In genomic region chr3R:10084914-10085313, dm6 we compare ENCODE assay signal across 1 fruit fly cellular context.
TF ChIP-seq lines count a peak whose summit lies in the region.

No protein-coding gene starts in this region.

TF ChIP-seq in whole organism, embryonic, 481 proteins besides CTCF, POLR2A, EP300 and RAD21 (continued from another document and continues in another):
- TF ChIP-seq prd (optimal IDR thresholded peaks at IDR 0.05; lab: Kevin White, UChicago) (no peak), prd (GFP tag; IDR thresholded peaks at IDR 0.05; lab: Robert Waterston, UW) (peak; percentile 66), CG7745 (tag; optimal IDR thresholded peaks at IDR 0.05; lab: Kevin White, UChicago) (no peak), pnt (GFP tag; optimal IDR thresholded peaks at IDR 0.05; lab: Kevin White, UChicago) (no peak), croc (GFP tag; conservative IDR thresholded peaks at IDR 0.05; lab: Robert Waterston, UW) (no peak), CG5180 (GFP tag; optimal IDR thresholded peaks at IDR 0.05; lab: Kevin White, UChicago) (no peak), HmgD (GFP tag; optimal IDR thresholded peaks at IDR 0.05; lab: Kevin White, UChicago) (no peak), H2.0 (GFP tag; IDR thresholded peaks at IDR 0.05; lab: Robert Waterston, UW) (peak; percentile 61; the same call in 1 of the 2 replicates), Oaz (GFP tag; IDR thresholded peaks at IDR 0.05; lab: Robert Waterston, UW) (no peak), otp (GFP tag; IDR thresholded peaks at IDR 0.05; lab: Robert Waterston, UW) (no peak), stwl (tag; optimal IDR thresholded peaks at IDR 0.05; lab: Kevin White, UChicago) (no peak), B-H1 (GFP tag; IDR thresholded peaks at IDR 0.05; lab: Robert Waterston, UW) (no peak), CG9437 (GFP tag; optimal IDR thresholded peaks at IDR 0.05; lab: Kevin White, UChicago) (no peak), CG15073 (GFP tag; optimal IDR thresholded peaks at IDR 0.05; lab: Kevin White, UChicago) (no peak), fru (optimal IDR thresholded peaks at IDR 0.05; lab: Kevin White, UChicago) (no peak), CG8944 (GFP tag; optimal IDR thresholded peaks at IDR 0.05; lab: Kevin White, UChicago) (no peak), Max (GFP tag; optimal IDR thresholded peaks at IDR 0.05; lab: Kevin White, UChicago) (no peak), dan (GFP tag; IDR thresholded peaks at IDR 0.05; lab: Robert Waterston, UW) (no peak), Hr78 (GFP tag; optimal IDR thresholded peaks at IDR 0.05; lab: Kevin White, UChicago) (no peak), Gsc (GFP tag; IDR thresholded peaks at IDR 0.05; lab: Robert Waterston, UW) (no peak), Mad (GFP tag; optimal IDR thresholded peaks at IDR 0.05; lab: Kevin White, UChicago) (no peak), run (tag; optimal IDR thresholded peaks at IDR 0.05; lab: Kevin White, UChicago) (no peak), CG18599 (GFP tag; optimal IDR thresholded peaks at IDR 0.05; lab: Kevin White, UChicago) (peak; percentile 86), CG4282 (GFP tag; optimal IDR thresholded peaks at IDR 0.05; lab: Kevin White, UChicago) (no peak), tgo (GFP tag; IDR thresholded peaks at IDR 0.05; lab: Robert Waterston, UW) (peak; percentile 41; the same call in 1 of the 3 replicates), sqz (GFP tag; optimal IDR thresholded peaks at IDR 0.05; lab: Kevin White, UChicago) (no peak), slbo (GFP tag; IDR thresholded peaks at IDR 0.05; lab: Robert Waterston, UW) (peak; percentile 90), CG43689 (GFP tag; IDR thresholded peaks at IDR 0.05; lab: Robert Waterston, UW) (no peak), ems (GFP tag; optimal IDR thresholded peaks at IDR 0.05; lab: Kevin White, UChicago) (peak; percentile 42), CG6813 (GFP tag; optimal IDR thresholded peaks at IDR 0.05; lab: Kevin White, UChicago) (peak; percentile 21), CG3407 (GFP tag; optimal IDR thresholded peaks at IDR 0.05; lab: Kevin White, UChicago) (no peak), Bgb (GFP tag; IDR thresholded peaks at IDR 0.05; lab: Robert Waterston, UW; ENCODE audit: partially characterized antibody) (no peak), Mes4 (GFP tag; optimal IDR thresholded peaks at IDR 0.05; lab: Kevin White, UChicago) (no peak), CG12744 (GFP tag; optimal IDR thresholded peaks at IDR 0.05; lab: Kevin White, UChicago) (no peak), grn (GFP tag; optimal IDR thresholded peaks at IDR 0.05; lab: Kevin White, UChicago) (no peak), CG8281 (tag; optimal IDR thresholded peaks at IDR 0.05; lab: Kevin White, UChicago) (no peak), btn (GFP tag; optimal IDR thresholded peaks at IDR 0.05; lab: Kevin White, UChicago) (no peak), lilli (GFP tag; optimal IDR thresholded peaks at IDR 0.05; lab: Kevin White, UChicago) (peak; percentile 79), Hr51 (GFP tag; optimal IDR thresholded peaks at IDR 0.05; lab: Kevin White, UChicago) (peak; percentile 34 to 37), knrl (GFP tag; IDR thresholded peaks at IDR 0.05; lab: Robert Waterston, UW; ENCODE audit: partially characterized antibody) (no peak), jing (GFP tag; optimal IDR thresholded peaks at IDR 0.05; lab: Kevin White, UChicago) (no peak), kay (GFP tag; optimal IDR thresholded peaks at IDR 0.05; lab: Kevin White, UChicago) (no peak), caup (GFP tag; optimal IDR thresholded peaks at IDR 0.05; lab: Kevin White, UChicago; ENCODE audit: severe bottlenecking) (peak; percentile 70), da (GFP tag; optimal IDR thresholded peaks at IDR 0.05; lab: Kevin White, UChicago) (no peak), CG1647 (GFP tag; optimal IDR thresholded peaks at IDR 0.05; lab: Kevin White, UChicago) (peak; percentile 57), gfzf (GFP tag; optimal IDR thresholded peaks at IDR 0.05; lab: Kevin White, UChicago) (no peak), HmgZ (tag; optimal IDR thresholded peaks at IDR 0.05; lab: Kevin White, UChicago) (peak; percentile 10), CG16779 (GFP tag; IDR thresholded peaks at IDR 0.05; lab: Robert Waterston, UW) (0 out of 2 replicates have a peak, but pooled peaks have one; percentile 67), ara (GFP tag; IDR thresholded peaks at IDR 0.05; lab: Robert Waterston, UW) (no peak), vnd (GFP tag; IDR thresholded peaks at IDR 0.05; lab: Robert Waterston, UW; ENCODE audit: partially characterized antibody) (no peak), amos (GFP tag; IDR thresholded peaks at IDR 0.05; lab: Robert Waterston, UW; ENCODE audit: partially characterized antibody) (no peak), CG2129 (GFP tag; IDR thresholded peaks at IDR 0.05; lab: Robert Waterston, UW; ENCODE audit: partially characterized antibody) (no peak), tup (GFP tag; optimal IDR thresholded peaks at IDR 0.05; lab: Kevin White, UChicago) (no peak), Atf-2 (GFP tag; optimal IDR thresholded peaks at IDR 0.05; lab: Kevin White, UChicago) (no peak), CG1602 (GFP tag; optimal IDR thresholded peaks at IDR 0.05; lab: Kevin White, UChicago) (no peak), CG8388 (GFP tag; optimal IDR thresholded peaks at IDR 0.05; lab: Kevin White, UChicago) (no peak), CG18619 (GFP tag; optimal IDR thresholded peaks at IDR 0.05; lab: Kevin White, UChicago) (peak; percentile 56), CG10274 (GFP tag; optimal IDR thresholded peaks at IDR 0.05; lab: Kevin White, UChicago) (peak; percentile 22), CkIIα-i1 (GFP tag; IDR thresholded peaks at IDR 0.05; lab: Robert Waterston, UW) (no peak), jigr1 (GFP tag; IDR thresholded peaks at IDR 0.05; lab: Robert Waterston, UW) (no peak; the same call in 2 of the 3 replicates), CG15011 (GFP tag; optimal IDR thresholded peaks at IDR 0.05; lab: Kevin White, UChicago) (peak; percentile 22), Atf6 (GFP tag; IDR thresholded peaks at IDR 0.05; lab: Robert Waterston, UW) (peak; percentile 70), B-H2 (GFP tag; optimal IDR thresholded peaks at IDR 0.05; lab: Kevin White, UChicago) (no peak), CG13296 (GFP tag; optimal IDR thresholded peaks at IDR 0.05; lab: Kevin White, UChicago) (peak; percentile 7), CG4730 (GFP tag; IDR thresholded peaks at IDR 0.05; lab: Robert Waterston, UW) (no peak), ken (GFP tag; IDR thresholded peaks at IDR 0.05; lab: Robert Waterston, UW) (0 out of 3 replicates have a peak, but pooled peaks have one; percentile 53), tx (GFP tag; optimal IDR thresholded peaks at IDR 0.05; lab: Kevin White, UChicago) (peak; percentile 2), twi (tag; optimal IDR thresholded peaks at IDR 0.05; lab: Kevin White, UChicago) (no peak), Rfx (GFP tag; IDR thresholded peaks at IDR 0.05; lab: Robert Waterston, UW) (peak; percentile 79), CG8359 (GFP tag; optimal IDR thresholded peaks at IDR 0.05; lab: Kevin White, UChicago; ENCODE audit: borderline replicate concordance) (no peak), bowl (GFP tag; IDR thresholded peaks at IDR 0.05; lab: Robert Waterston, UW) (no peak), Nf-YC (tag; optimal IDR thresholded peaks at IDR 0.05; lab: Kevin White, UChicago) (no peak), chn (GFP tag; optimal IDR thresholded peaks at IDR 0.05; lab: Kevin White, UChicago) (no peak), al (GFP tag; IDR thresholded peaks at IDR 0.05; lab: Robert Waterston, UW) (peak; percentile 80), ase (GFP tag; IDR thresholded peaks at IDR 0.05; lab: Robert Waterston, UW) (no peak), zen (tag; optimal IDR thresholded peaks at IDR 0.05; lab: Kevin White, UChicago) (no peak), CG12391 (tag; optimal IDR thresholded peaks at IDR 0.05; lab: Kevin White, UChicago) (peak; percentile 25), esg (GFP tag; conservative IDR thresholded peaks at IDR 0.05; lab: Robert Waterston, UW) (peak; percentile 37; the same call in 1 of the 2 replicates), gce (GFP tag; IDR thresholded peaks at IDR 0.05; lab: Robert Waterston, UW) (peak; percentile 36; the same call in 1 of the 3 replicates), dmrt11E (tag; optimal IDR thresholded peaks at IDR 0.05; lab: Kevin White, UChicago) (no peak), wor (GFP tag; IDR thresholded peaks at IDR 0.05; lab: Robert Waterston, UW) (no peak), CG13123 (GFP tag; optimal IDR thresholded peaks at IDR 0.05; lab: Kevin White, UChicago) (no peak), ab (GFP tag; optimal IDR thresholded peaks at IDR 0.05; lab: Kevin White, UChicago) (no peak), CG12942 (GFP tag; optimal IDR thresholded peaks at IDR 0.05; lab: Kevin White, UChicago) (no peak), CG4328 (GFP tag; optimal IDR thresholded peaks at IDR 0.05; lab: Kevin White, UChicago) (no peak), CG2875 (GFP tag; optimal IDR thresholded peaks at IDR 0.05; lab: Kevin White, UChicago) (no peak), CG31365 (tag; optimal IDR thresholded peaks at IDR 0.05; lab: Kevin White, UChicago) (no peak), CG32767 (GFP tag; IDR thresholded peaks at IDR 0.05; lab: Robert Waterston, UW) (no peak), danr (GFP tag; IDR thresholded peaks at IDR 0.05; lab: Robert Waterston, UW) (peak; percentile 33; the same call in 1 of the 2 replicates), CG13424 (tag; optimal IDR thresholded peaks at IDR 0.05; lab: Kevin White, UChicago) (peak; percentile 14), CG12236 (GFP tag; optimal IDR thresholded peaks at IDR 0.05; lab: Kevin White, UChicago) (no peak), CG10565 (GFP tag; optimal IDR thresholded peaks at IDR 0.05; lab: Kevin White, UChicago) (no peak), CG6272 (GFP tag; IDR thresholded peaks at IDR 0.05; lab: Robert Waterston, UW) (0 out of 2 replicates have a peak, but pooled peaks have one; percentile 6), CG2678 (tag; optimal IDR thresholded peaks at IDR 0.05; lab: Kevin White, UChicago) (peak; percentile 70), mld (GFP tag; IDR thresholded peaks at IDR 0.05; lab: Robert Waterston, UW; ENCODE audit: partially characterized antibody) (no peak), D19B (GFP tag; optimal IDR thresholded peaks at IDR 0.05; lab: Kevin White, UChicago) (peak; percentile 50), bcd (GFP tag; optimal IDR thresholded peaks at IDR 0.05; lab: Kevin White, UChicago) (peak; percentile 60), Optix (GFP tag; IDR thresholded peaks at IDR 0.05; lab: Robert Waterston, UW) (no peak), trem (tag; optimal IDR thresholded peaks at IDR 0.05; lab: Kevin White, UChicago) (no peak), sob (GFP tag; IDR thresholded peaks at IDR 0.05; lab: Robert Waterston, UW) (peak; percentile 53), CG6254 (GFP tag; optimal IDR thresholded peaks at IDR 0.05; lab: Kevin White, UChicago) (no peak), disco-r (GFP tag; optimal IDR thresholded peaks at IDR 0.05; lab: Kevin White, UChicago) (no peak), ATbp (GFP tag; optimal IDR thresholded peaks at IDR 0.05; lab: Kevin White, UChicago) (no peak), oc (tag; optimal IDR thresholded peaks at IDR 0.05; lab: Kevin White, UChicago) (no peak), pb (GFP tag; optimal IDR thresholded peaks at IDR 0.05; lab: Kevin White, UChicago) (no peak), CG15269 (tag; optimal IDR thresholded peaks at IDR 0.05; lab: Kevin White, UChicago) (peak; percentile 35), CG2712 (tag; optimal IDR thresholded peaks at IDR 0.05; lab: Kevin White, UChicago) (peak; percentile 9), grau (tag; optimal IDR thresholded peaks at IDR 0.05; lab: Kevin White, UChicago) (peak; percentile 66), Dp (GFP tag; optimal IDR thresholded peaks at IDR 0.05; lab: Kevin White, UChicago) (no peak), lola (GFP tag; optimal IDR thresholded peaks at IDR 0.05; lab: Kevin White, UChicago) (no peak), CG10959 (GFP tag; IDR thresholded peaks at IDR 0.05; lab: Robert Waterston, UW) (no peak), en (GFP tag; optimal IDR thresholded peaks at IDR 0.05; lab: Kevin White, UChicago) (no peak), cad (GFP tag; optimal IDR thresholded peaks at IDR 0.05; lab: Kevin White, UChicago) (no peak), Sox100B (GFP tag; optimal IDR thresholded peaks at IDR 0.05; lab: Kevin White, UChicago) (no peak), Hsf (GFP tag; optimal IDR thresholded peaks at IDR 0.05; lab: Kevin White, UChicago) (peak; percentile 33), her (GFP tag; optimal IDR thresholded peaks at IDR 0.05; lab: Kevin White, UChicago) (peak; percentile 7), cwo (GFP tag; optimal IDR thresholded peaks at IDR 0.05; lab: Kevin White, UChicago) (peak; percentile 68), pita (GFP tag; optimal IDR thresholded peaks at IDR 0.05; lab: Kevin White, UChicago) (no peak), peb (GFP tag; IDR thresholded peaks at IDR 0.05; lab: Robert Waterston, UW) (no peak), dimm (GFP tag; IDR thresholded peaks at IDR 0.05; lab: Robert Waterston, UW) (no peak), nom (GFP tag; optimal IDR thresholded peaks at IDR 0.05; lab: Kevin White, UChicago) (no peak), vvl (GFP tag; IDR thresholded peaks at IDR 0.05; lab: Robert Waterston, UW) (peak; percentile 62), gcm (GFP tag; optimal IDR thresholded peaks at IDR 0.05; lab: Kevin White, UChicago) (no peak), CG7556 (GFP tag; optimal IDR thresholded peaks at IDR 0.05; lab: Kevin White, UChicago) (peak; percentile 13), vfl (GFP tag; optimal IDR thresholded peaks at IDR 0.05; lab: Kevin White, UChicago) (peak; percentile 26), shn (GFP tag; optimal IDR thresholded peaks at IDR 0.05; lab: Kevin White, UChicago) (no peak), Dad (GFP tag; optimal IDR thresholded peaks at IDR 0.05; lab: Kevin White, UChicago) (no peak), CG8765 (GFP tag; IDR thresholded peaks at IDR 0.05; lab: Robert Waterston, UW) (peak; percentile 68; the same call in 1 of the 2 replicates), tap (tag; optimal IDR thresholded peaks at IDR 0.05; lab: Kevin White, UChicago) (no peak), Gug (GFP tag; IDR thresholded peaks at IDR 0.05; lab: Robert Waterston, UW) (peak; percentile 46; the same call in 2 of the 4 replicates), emc (GFP tag; optimal IDR thresholded peaks at IDR 0.05; lab: Kevin White, UChicago) (no peak), CG9876 (GFP tag; optimal IDR thresholded peaks at IDR 0.05; lab: Kevin White, UChicago) (peak; percentile 28), onecut (GFP tag; IDR thresholded peaks at IDR 0.05; lab: Robert Waterston, UW) (no peak), corto (GFP tag; optimal IDR thresholded peaks at IDR 0.05; lab: Kevin White, UChicago) (peak; percentile 59), Myb (GFP tag; optimal IDR thresholded peaks at IDR 0.05; lab: Kevin White, UChicago) (peak; percentile 25), tna (GFP tag; IDR thresholded peaks at IDR 0.05; lab: Robert Waterston, UW; ENCODE audit: partially characterized antibody) (no peak)
